Fruit fly (Drosophila melanogaster) whole organism, embryonic: Measurements from ENCODE around the gene CG14961.
A peak's percentile ranks its signal among the peaks of the same experiment; 100 is the strongest.

Source experiments
- Abd-B ChIP-seq: fragments of 200-800 bp; sonication (Bioruptor generic); optimal IDR thresholded peaks from 2 replicates; lab custom pipeline; 2018; ENCODE audit warnings: missing biosample characterization, mild to moderate bottlenecking, missing genetic modification characterization, moderate library complexity
- CG1024 ChIP-seq: fragments of 200-800 bp; sonication (Bioruptor generic); IDR thresholded peaks from 2 replicates; pipeline ENCODE4 v1.3.6; 2022; ENCODE audit warnings: missing biosample characterization, missing genetic modification characterization
- CG10431 ChIP-seq: fragments of 200-800 bp; sonication (Bioruptor generic); optimal IDR thresholded peaks from 3 replicates; lab custom pipeline; 2018; ENCODE audit warnings: missing biosample characterization, mild to moderate bottlenecking, missing genetic modification characterization
- CG10462 ChIP-seq: fragments of 200-800 bp; sonication (Bioruptor generic); optimal IDR thresholded peaks from 2 replicates; lab custom pipeline; 2016; ENCODE audit warnings: missing biosample characterization, missing genetic modification characterization
- CG10979 ChIP-seq: fragments of 200-800 bp; sonication (Bioruptor generic); optimal IDR thresholded peaks from 2 replicates; lab custom pipeline; 2018; ENCODE audit warnings: missing biosample characterization, mild to moderate bottlenecking, missing genetic modification characterization, moderate library complexity
- CG11085 ChIP-seq: fragments of 200-800 bp; sonication (Bioruptor generic); IDR thresholded peaks from 2 replicates; pipeline ENCODE4 v1.3.6; 2022; ENCODE audit warnings: missing biosample characterization, missing genetic modification characterization
- CG1233 ChIP-seq: fragments of 200-800 bp; sonication (Bioruptor generic); optimal IDR thresholded peaks from 4 replicates; lab custom pipeline; 2018; ENCODE audit warnings: missing biosample characterization, mild to moderate bottlenecking, missing genetic modification characterization
- CG12744 ChIP-seq: fragments of 200-800 bp; sonication (Bioruptor generic); optimal IDR thresholded peaks from 2 replicates; lab custom pipeline; 2016; ENCODE audit warnings: missing biosample characterization, missing genetic modification characterization
- CG13287 ChIP-seq: fragments of 200-800 bp; sonication (Bioruptor generic); IDR thresholded peaks from 2 replicates; pipeline ENCODE4 v1.3.6; 2022; ENCODE audit warnings: missing biosample characterization, missing genetic modification characterization; ENCODE audit not compliant: partially characterized antibody
- CG14860 ChIP-seq: fragments of 200-800 bp; sonication (Bioruptor generic); IDR thresholded peaks from 3 replicates; pipeline ENCODE4 v1.3.6; 2022; ENCODE audit warnings: missing biosample characterization, missing genetic modification characterization; ENCODE audit not compliant: partially characterized antibody
- CG17568 ChIP-seq: fragments of 200-800 bp; sonication (Bioruptor generic); optimal IDR thresholded peaks from 2 replicates; lab custom pipeline; 2018; ENCODE audit warnings: missing biosample characterization, mild to moderate bottlenecking, missing genetic modification characterization, moderate library complexity
- CG2129 ChIP-seq: fragments of 200-800 bp; sonication (Bioruptor generic); IDR thresholded peaks from 2 replicates; pipeline ENCODE4 v1.3.6; 2022; ENCODE audit warnings: missing biosample characterization, missing genetic modification characterization; ENCODE audit not compliant: partially characterized antibody
- CG2678 ChIP-seq: fragments of 200-800 bp; sonication (Bioruptor generic); optimal IDR thresholded peaks from 3 replicates; lab custom pipeline; 2019; ENCODE audit warnings: missing biosample characterization, mild to moderate bottlenecking, missing genetic modification characterization, moderate library complexity
- CG4282 ChIP-seq: fragments of 200-800 bp; sonication (Bioruptor generic); optimal IDR thresholded peaks from 2 replicates; lab custom pipeline; 2016; ENCODE audit warnings: missing biosample characterization, missing genetic modification characterization
- CG4820 ChIP-seq: fragments of 200-800 bp; sonication (Bioruptor generic); optimal IDR thresholded peaks from 3 replicates; lab custom pipeline; 2016; ENCODE audit warnings: missing biosample characterization, missing genetic modification characterization
- CG6854 ChIP-seq: fragments of 200-800 bp; sonication (Bioruptor generic); optimal IDR thresholded peaks from 3 replicates; lab custom pipeline; 2017; ENCODE audit warnings: missing biosample characterization, mild to moderate bottlenecking, missing genetic modification characterization
- CG7357 ChIP-seq: fragments of 200-800 bp; sonication (Bioruptor generic); IDR thresholded peaks from 3 replicates; pipeline ENCODE4 v1.3.6; 2022; ENCODE audit warnings: missing biosample characterization, missing genetic modification characterization
- CG9797 ChIP-seq: fragments of 200-800 bp; sonication (Bioruptor generic); optimal IDR thresholded peaks from 3 replicates; lab custom pipeline; 2018; ENCODE audit warnings: missing biosample characterization, mild to moderate bottlenecking, missing genetic modification characterization
- Drgx ChIP-seq: fragments of 200-800 bp; sonication (Bioruptor generic); IDR thresholded peaks from 2 replicates; pipeline ENCODE4 v1.3.6; 2022; ENCODE audit warnings: missing biosample characterization, missing genetic modification characterization
- E2f1 ChIP-seq: fragments of 200-800 bp; sonication (Bioruptor generic); IDR thresholded peaks from 2 replicates; pipeline ENCODE4 v1.3.6; 2022; ENCODE audit warnings: missing biosample characterization, missing genetic modification characterization
- GATAe ChIP-seq: fragments of 200-800 bp; sonication (Bioruptor generic); conservative IDR thresholded peaks from 2 replicates; pipeline ENCODE4 v1.3.6; 2022; ENCODE audit warnings: missing biosample characterization, missing genetic modification characterization
- Gsc ChIP-seq: fragments of 200-800 bp; sonication (Bioruptor generic); IDR thresholded peaks from 2 replicates; pipeline ENCODE4 v1.3.6; 2022; ENCODE audit warnings: missing biosample characterization, missing genetic modification characterization
- HHEX ChIP-seq: fragments of 200-800 bp; sonication (Bioruptor generic); optimal IDR thresholded peaks from 3 replicates; lab custom pipeline; 2017; ENCODE audit warnings: missing biosample characterization, mild to moderate bottlenecking, missing genetic modification characterization, missing genetic modification reagents
- Kr ChIP-seq: fragments of 200-800 bp; sonication (Bioruptor generic); optimal IDR thresholded peaks from 2 replicates; lab custom pipeline; 2017; ENCODE audit warnings: missing biosample characterization, mild to moderate bottlenecking, missing genetic modification characterization
- Meics ChIP-seq: fragments of 200-800 bp; sonication (Bioruptor generic); optimal IDR thresholded peaks from 2 replicates; lab custom pipeline; 2017; ENCODE audit warnings: missing biosample characterization, mild to moderate bottlenecking, missing genetic modification characterization
- NC2α ChIP-seq: fragments of 200-800 bp; sonication (Bioruptor generic); optimal IDR thresholded peaks from 2 replicates; lab custom pipeline; 2016; ENCODE audit warnings: missing biosample characterization, missing genetic modification characterization
- Ravus ChIP-seq: fragments of 200-800 bp; sonication (Bioruptor generic); IDR thresholded peaks from 2 replicates; pipeline ENCODE4 v1.3.6; 2022; ENCODE audit warnings: missing biosample characterization, missing genetic modification characterization
- Scr ChIP-seq: fragments of 200-800 bp; sonication (Bioruptor generic); IDR thresholded peaks from 2 replicates; pipeline ENCODE4 v1.3.6; 2022; ENCODE audit warnings: missing biosample characterization, missing genetic modification characterization; ENCODE audit not compliant: partially characterized antibody
- Xbp1 ChIP-seq: fragments of 200-800 bp; sonication (Bioruptor generic); optimal IDR thresholded peaks from 3 replicates; lab custom pipeline; 2016; ENCODE audit warnings: missing biosample characterization, mild to moderate bottlenecking, missing genetic modification characterization
- ab ChIP-seq: fragments of 200-800 bp; sonication (Bioruptor generic); optimal IDR thresholded peaks from 2 replicates; lab custom pipeline; 2016; ENCODE audit warnings: missing biosample characterization, missing genetic modification characterization
- exex ChIP-seq: fragments of 200-800 bp; sonication (Bioruptor generic); optimal IDR thresholded peaks from 4 replicates; lab custom pipeline; 2018; ENCODE audit warnings: missing biosample characterization, mild to moderate bottlenecking, missing genetic modification characterization, moderate library complexity
- gce ChIP-seq: fragments of 200-800 bp; sonication (Bioruptor generic); IDR thresholded peaks from 3 replicates; pipeline ENCODE4 v1.3.6; 2022; ENCODE audit warnings: missing biosample characterization, missing genetic modification characterization
- gt ChIP-seq: fragments of 200-800 bp; sonication (Bioruptor generic); IDR thresholded peaks from 2 replicates; pipeline ENCODE4 v1.3.6; 2022; ENCODE audit warnings: missing biosample characterization, missing genetic modification characterization
- hkb ChIP-seq, 2 experiments: fragments of 200-800 bp in 1 of 2; fragments of >200 bp in 1 of 2; sonication (Bioruptor generic) in 1 of 2; IDR thresholded peaks in 1 of 2; optimal IDR thresholded peaks in 1 of 2; 2 replicates each; pipeline versions ENCODE4 v1.3.6 to Lab custom; 2017 to 2022; ENCODE audit warnings: missing biosample characterization in 1 of 2, missing genetic modification characterization in 1 of 2
- inv ChIP-seq: fragments of 200-800 bp; sonication (Bioruptor generic); IDR thresholded peaks from 2 replicates; pipeline ENCODE4 v1.3.6; 2022; ENCODE audit warnings: missing biosample characterization, missing genetic modification characterization; ENCODE audit not compliant: partially characterized antibody
- knrl ChIP-seq: fragments of 200-800 bp; sonication (Bioruptor generic); IDR thresholded peaks from 3 replicates; pipeline ENCODE4 v1.3.6; 2022; ENCODE audit warnings: missing biosample characterization, missing genetic modification characterization; ENCODE audit not compliant: partially characterized antibody
- lmd ChIP-seq: fragments of 200-800 bp; sonication (Bioruptor generic); IDR thresholded peaks from 2 replicates; pipeline ENCODE4 v1.3.6; 2022; ENCODE audit warnings: missing biosample characterization, missing genetic modification characterization
- mam ChIP-seq: fragments of 200-800 bp; sonication (Bioruptor generic); optimal IDR thresholded peaks from 3 replicates; lab custom pipeline; 2016; ENCODE audit warnings: missing biosample characterization, missing genetic modification characterization
- oc ChIP-seq: fragments of 200-800 bp; sonication (Bioruptor generic); optimal IDR thresholded peaks from 2 replicates; lab custom pipeline; 2018; ENCODE audit warnings: missing biosample characterization, mild to moderate bottlenecking, missing genetic modification characterization, moderate library complexity
- pan ChIP-seq, 4 experiments: fragments of >200 bp in 3 of 4; fragments of 200-800 bp in 1 of 4; sonication (Bioruptor generic) in 1 of 4; optimal IDR thresholded peaks in 3 of 4; IDR thresholded peaks in 1 of 4; 2 replicates each; pipeline versions ENCODE4 v1.3.6 to Lab custom; 2017 to 2022; ENCODE audit warnings: missing biosample characterization in 2 of 4, missing genetic modification characterization in 2 of 4, mixed read lengths in 1 of 4
- pho ChIP-seq: fragments of 200-800 bp; sonication (Bioruptor generic); optimal IDR thresholded peaks from 2 replicates; lab custom pipeline; 2016; ENCODE audit warnings: missing biosample characterization, missing genetic modification characterization
- schlank ChIP-seq: fragments of 200-800 bp; sonication (Bioruptor generic); optimal IDR thresholded peaks from 2 replicates; lab custom pipeline; 2018; ENCODE audit warnings: missing biosample characterization, mild to moderate bottlenecking, missing genetic modification characterization
- seq ChIP-seq: fragments of 200-800 bp; sonication (Bioruptor generic); IDR thresholded peaks from 2 replicates; pipeline ENCODE4 v1.3.6; 2022; ENCODE audit warnings: missing biosample characterization, missing genetic modification characterization
- slp2 ChIP-seq: fragments of 200-800 bp; sonication (Bioruptor generic); optimal IDR thresholded peaks from 2 replicates; lab custom pipeline; 2016; ENCODE audit warnings: missing biosample characterization, missing genetic modification characterization
- sob ChIP-seq: fragments of 200-800 bp; sonication (Bioruptor generic); IDR thresholded peaks from 2 replicates; pipeline ENCODE4 v1.3.6; 2022; ENCODE audit warnings: missing biosample characterization, missing genetic modification characterization
- ssp ChIP-seq: fragments of 200-800 bp; sonication (Bioruptor generic); IDR thresholded peaks from 2 replicates; pipeline ENCODE4 v1.3.6; 2022; ENCODE audit warnings: missing biosample characterization, missing genetic modification characterization
- tll ChIP-seq, 2 experiments: fragments of 200-800 bp in 1 of 2; fragments of >200 bp in 1 of 2; sonication (Bioruptor generic) in 1 of 2; optimal IDR thresholded peaks; 2 replicates each; lab custom pipeline; 2017 to 2019; ENCODE audit warnings: missing biosample characterization in 2 of 2, missing genetic modification characterization in 2 of 2, mild to moderate bottlenecking in 1 of 2, moderate library complexity in 1 of 2
- trem ChIP-seq: fragments of 200-800 bp; optimal IDR thresholded peaks from 3 replicates; lab custom pipeline; 2019; ENCODE audit warnings: missing biosample characterization, mild to moderate bottlenecking, missing genetic modification characterization, moderate library complexity
- wek ChIP-seq: fragments of 200-800 bp; sonication (Bioruptor generic); optimal IDR thresholded peaks from 3 replicates; lab custom pipeline; 2018; ENCODE audit warnings: missing biosample characterization, mild to moderate bottlenecking, missing genetic modification characterization, moderate library complexity
- yki ChIP-seq: fragments of >200 bp; optimal IDR thresholded peaks from 3 replicates; lab custom pipeline; 2018

Gene CG14961

dm6 chr3L:3382489-3382879, 52.6 kb downstream of the CG14961 start (continued):
- TF ChIP-seq Abd-B (GFP tag; lab: Kevin White, UChicago) (peak; percentile 83), tll (GFP tag; optimal IDR thresholded peaks at IDR 0.05; lab: Kevin White, UChicago) (no peak), yki (lab: Kevin White, UChicago) (no peak), inv (GFP tag; lab: Robert Waterston, UW) (no peak), CG12744 (GFP tag; lab: Kevin White, UChicago) (peak; percentile 81), hkb (optimal IDR thresholded peaks at IDR 0.05; lab: Kevin White, UChicago) (no peak), hkb (GFP tag; IDR thresholded peaks at IDR 0.05; lab: Robert Waterston, UW) (peak; percentile 88), CG9797 (GFP tag; lab: Kevin White, UChicago) (no peak), wek (GFP tag; lab: Kevin White, UChicago) (peak; percentile 39), Xbp1 (peak; percentile 85), slp2 (peak; percentile 61), GATAe (GFP tag; lab: Robert Waterston, UW) (0 out of 2 replicates have a peak, but pooled peaks have one; percentile 21), CG10462 (GFP tag; lab: Kevin White, UChicago) (peak; percentile 78), CG2678 (tag; lab: Kevin White, UChicago) (peak; percentile 91), CG7357 (peak; percentile 71), seq (peak; percentile 76), pan (optimal IDR thresholded peaks at IDR 0.05; lab: Kevin White, UChicago) (no peak), pan (GFP tag; optimal IDR thresholded peaks at IDR 0.05 in 1 of 2, IDR thresholded peaks at IDR 0.05 in 1 of 2) (peak in 1 of 2 experiments; percentile 89), oc (peak; percentile 67), CG2129 (GFP tag; lab: Robert Waterston, UW) (no peak), mam (GFP tag; lab: Kevin White, UChicago) (peak; percentile 80), E2f1 (GFP tag; lab: Robert Waterston, UW) (peak; percentile 78), trem (peak; percentile 73), gce (GFP tag; lab: Robert Waterston, UW) (peak; percentile 74; the same call in 1 of the 3 replicates), schlank (tag; lab: Kevin White, UChicago) (peak; percentile 68), pho (GFP tag; lab: Kevin White, UChicago) (peak; percentile 83), sob (GFP tag; lab: Robert Waterston, UW) (peak; percentile 88), CG10431 (GFP tag; lab: Kevin White, UChicago) (peak; percentile 17), CG13287 (GFP tag; lab: Robert Waterston, UW) (no peak), CG6854 (GFP tag; lab: Kevin White, UChicago) (peak; percentile 69), CG17568 (peak; percentile 71), Meics (GFP tag; lab: Kevin White, UChicago) (peak; percentile 85), lmd (GFP tag; lab: Robert Waterston, UW) (peak; percentile 88), HHEX (GFP tag; lab: Kevin White, UChicago) (peak; percentile 81), CG11085 (peak; percentile 63), exex (tag; lab: Kevin White, UChicago) (peak; percentile 46), Gsc (GFP tag; lab: Robert Waterston, UW) (peak; percentile 44; the same call in 1 of the 2 replicates), Ravus (GFP tag; lab: Robert Waterston, UW) (peak; percentile 53), CG10979 (tag; lab: Kevin White, UChicago) (peak; percentile 92), CG1024 (GFP tag; lab: Robert Waterston, UW) (peak; percentile 40), CG14860 (no peak), NC2α (peak; percentile 60), knrl (no peak), Kr (no peak), ab (GFP tag; lab: Kevin White, UChicago) (no peak), CG4820 (GFP tag; lab: Kevin White, UChicago) (peak; percentile 82), CG1233 (GFP tag; lab: Kevin White, UChicago) (peak; percentile 74), Scr (no peak), CG4282 (GFP tag; lab: Kevin White, UChicago) (no peak), Drgx (peak; percentile 75), ssp (GFP tag; lab: Robert Waterston, UW) (peak; percentile 69), gt (GFP tag; lab: Robert Waterston, UW) (no peak)
